Fruit fly (Drosophila melanogaster): ENCODE results near the gene CG3505.
A peak's percentile ranks its signal among the peaks of the same experiment; 100 is the strongest.

CG3505 gene

dm6 chr3R:14692230-14692970 is 35.2 kb downstream of the CG3505 start:
- peak; percentile 67 for TF ChIP-seq rgr (GFP tag; optimal IDR thresholded peaks at IDR 0.05)
- peak; percentile 61 for TF ChIP-seq OdsH (GFP tag; optimal IDR thresholded peaks at IDR 0.05)
- TF ChIP-seq dl (GFP tag; optimal IDR thresholded peaks at IDR 0.05; ENCODE audit: insufficient read depth in 1 of 2, partially characterized antibody in 2 of 2): no peak
- no peak for TF ChIP-seq sv (GFP tag; optimal IDR thresholded peaks at IDR 0.05)
- TF ChIP-seq usp (GFP tag; optimal IDR thresholded peaks at IDR 0.05): no peak
- no peak for TF ChIP-seq N (GFP tag; optimal IDR thresholded peaks at IDR 0.05)
- TF ChIP-seq CG9705 (GFP tag; optimal IDR thresholded peaks at IDR 0.05): peak; percentile 20
- no peak for TF ChIP-seq Jra (GFP tag; optimal IDR thresholded peaks at IDR 0.05)
- TF ChIP-seq woc (GFP tag; optimal IDR thresholded peaks at IDR 0.05): peak; percentile 16
- TF ChIP-seq Abd-B (GFP tag; optimal IDR thresholded peaks at IDR 0.05): no peak
- no peak for TF ChIP-seq Dif (GFP tag; optimal IDR thresholded peaks at IDR 0.05; ENCODE audit: partially characterized antibody)
- TF ChIP-seq CrebA (GFP tag; optimal IDR thresholded peaks at IDR 0.05; ENCODE audit: borderline replicate concordance): no peak
- TF ChIP-seq Hnf4 (GFP tag; optimal IDR thresholded peaks at IDR 0.05): peak; percentile 43
- no peak for TF ChIP-seq pan (optimal IDR thresholded peaks at IDR 0.05)
- TF ChIP-seq Myc (optimal IDR thresholded peaks at IDR 0.05): no peak
- peak; percentile 39 for TF ChIP-seq dmrt93B (GFP tag; optimal IDR thresholded peaks at IDR 0.05)
- TF ChIP-seq Hr83 (GFP tag; optimal IDR thresholded peaks at IDR 0.05; ENCODE audit: poor library complexity, severe bottlenecking): no peak
- TF ChIP-seq Dfd (GFP tag; optimal IDR thresholded peaks at IDR 0.05): no peak
- TF ChIP-seq GATAd (GFP tag; optimal IDR thresholded peaks at IDR 0.05): no peak
- no peak for TF ChIP-seq Hr78 (GFP tag; optimal IDR thresholded peaks at IDR 0.05)
- no peak for TF ChIP-seq brk (GFP tag; optimal IDR thresholded peaks at IDR 0.05)
- TF ChIP-seq CG32264 (GFP tag; optimal IDR thresholded peaks at IDR 0.05): peak; percentile 49
- peak; percentile 69 for TF ChIP-seq HLH106 (tag; optimal IDR thresholded peaks at IDR 0.05)
- no peak for TF ChIP-seq jim (GFP tag; optimal IDR thresholded peaks at IDR 0.05)
- TF ChIP-seq ey (GFP tag; optimal IDR thresholded peaks at IDR 0.05): peak; percentile 67
- no peak for TF ChIP-seq Mio (GFP tag; optimal IDR thresholded peaks at IDR 0.05)
- TF ChIP-seq sage (GFP tag; optimal IDR thresholded peaks at IDR 0.05): peak; percentile 38
- TF ChIP-seq fru (GFP tag; optimal IDR thresholded peaks at IDR 0.05): peak; percentile 66
- TF ChIP-seq Vsx2 (GFP tag; optimal IDR thresholded peaks at IDR 0.05; ENCODE audit: partially characterized antibody): no peak
- no peak for TF ChIP-seq dsf (GFP tag; optimal IDR thresholded peaks at IDR 0.05; ENCODE audit: borderline replicate concordance)
- TF ChIP-seq foxo (GFP tag; optimal IDR thresholded peaks at IDR 0.05): peak in 1 of 2 experiments; percentile 76
- peak; percentile 29 for TF ChIP-seq psq (GFP tag; optimal IDR thresholded peaks at IDR 0.05)
- peak; percentile 43 for TF ChIP-seq br (GFP tag; optimal IDR thresholded peaks at IDR 0.05)
- peak; percentile 70 for TF ChIP-seq h (GFP tag; optimal IDR thresholded peaks at IDR 0.05)
- TF ChIP-seq lola (GFP tag; optimal IDR thresholded peaks at IDR 0.05): no peak
- no peak for TF ChIP-seq tai (GFP tag; optimal IDR thresholded peaks at IDR 0.05)
- no peak for TF ChIP-seq Rel (GFP tag; optimal IDR thresholded peaks at IDR 0.05)
- TF ChIP-seq Rel (tag; optimal IDR thresholded peaks at IDR 0.05): no peak
- TF ChIP-seq Sp1 (GFP tag; optimal IDR thresholded peaks at IDR 0.05): peak; percentile 70

DNA sequence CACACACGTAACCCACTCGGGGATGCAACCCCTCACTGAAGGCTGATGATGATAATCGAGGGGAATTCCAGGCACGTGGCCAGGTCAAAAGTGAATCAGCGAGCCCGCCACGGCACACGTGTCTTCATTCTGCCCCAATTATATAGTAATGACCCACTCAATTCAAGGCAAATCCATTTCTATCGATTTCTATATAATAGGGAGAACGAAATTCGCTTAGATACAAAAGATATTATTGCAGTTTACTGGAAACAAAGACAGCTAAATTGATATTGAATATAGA is 35.7 kb downstream of the CG3505 start:
- no peak for TF ChIP-seq rgr (GFP tag; optimal IDR thresholded peaks at IDR 0.05)
- no peak for TF ChIP-seq Hr78 (GFP tag; optimal IDR thresholded peaks at IDR 0.05)
- no peak for TF ChIP-seq Vsx2 (GFP tag; optimal IDR thresholded peaks at IDR 0.05; ENCODE audit: partially characterized antibody)
- no peak for TF ChIP-seq Hnf4 (GFP tag; optimal IDR thresholded peaks at IDR 0.05)
- TF ChIP-seq fru (GFP tag; optimal IDR thresholded peaks at IDR 0.05): no peak
- no peak for TF ChIP-seq Hr83 (GFP tag; optimal IDR thresholded peaks at IDR 0.05; ENCODE audit: poor library complexity, severe bottlenecking)
- no peak for TF ChIP-seq jim (GFP tag; optimal IDR thresholded peaks at IDR 0.05)
- no peak for TF ChIP-seq Mio (GFP tag; optimal IDR thresholded peaks at IDR 0.05)
- no peak for TF ChIP-seq CrebA (GFP tag; optimal IDR thresholded peaks at IDR 0.05; ENCODE audit: borderline replicate concordance)
- TF ChIP-seq brk (GFP tag; optimal IDR thresholded peaks at IDR 0.05): no peak
- TF ChIP-seq dsf (GFP tag; optimal IDR thresholded peaks at IDR 0.05; ENCODE audit: borderline replicate concordance): no peak
- no peak for TF ChIP-seq CG32264 (GFP tag; optimal IDR thresholded peaks at IDR 0.05)
- no peak for TF ChIP-seq N (GFP tag; optimal IDR thresholded peaks at IDR 0.05)

Measured in whole organism, wandering third instar larva.